Worm (Caenorhabditis elegans) whole organism, mixed stage, embryonic: ENCODE results near the gene M110.7.

ENCODE experiments used
- ceh-83 ChIP-seq: fragments of 200-800 bp; sonication (Bioruptor generic); optimal IDR thresholded peaks from 2 replicates; lab custom pipeline; 2018; ENCODE audit warnings: mild to moderate bottlenecking, missing genetic modification characterization, missing compliant biosample characterization
- ces-1 ChIP-seq: fragments of 150-350 bp; optimal IDR thresholded peaks from 2 replicates; lab custom pipeline; 2014; ENCODE audit warnings: missing biosample characterization, missing genetic modification reagents, missing genetic modification characterization
- ham-2 ChIP-seq: fragments of 200-800 bp; sonication (Bioruptor generic); optimal IDR thresholded peaks from 2 replicates; lab custom pipeline; 2018; ENCODE audit warnings: mild to moderate bottlenecking, missing genetic modification characterization, missing compliant biosample characterization
- lin-13 ChIP-seq: fragments of 150-350 bp; optimal IDR thresholded peaks from 2 replicates; lab custom pipeline; 2014; ENCODE audit warnings: missing biosample characterization, missing genetic modification characterization
- nhr-12 ChIP-seq: fragments of 150-350 bp; optimal IDR thresholded peaks from 2 replicates; lab custom pipeline; 2014; ENCODE audit warnings: missing biosample characterization, missing genetic modification characterization
- nhr-237 ChIP-seq: fragments of 150-350 bp; optimal IDR thresholded peaks from 2 replicates; lab custom pipeline; 2014; ENCODE audit warnings: missing biosample characterization, missing genetic modification characterization
- nhr-76 ChIP-seq: sonication (generic microtip); optimal IDR thresholded peaks from 2 replicates; lab custom pipeline; 2017; ENCODE audit warnings: missing biosample characterization, missing genetic modification characterization
- pha-4 ChIP-seq: fragments of 150-350 bp; optimal IDR thresholded peaks from 2 replicates; lab custom pipeline; 2018; ENCODE audit warnings: missing biosample characterization, missing genetic modification reagents, missing genetic modification characterization
- unc-62 ChIP-seq: fragments of 150-350 bp; optimal IDR thresholded peaks from 2 replicates; lab custom pipeline; 2014; ENCODE audit warnings: missing biosample characterization, missing genetic modification reagents, missing genetic modification characterization

DNA sequence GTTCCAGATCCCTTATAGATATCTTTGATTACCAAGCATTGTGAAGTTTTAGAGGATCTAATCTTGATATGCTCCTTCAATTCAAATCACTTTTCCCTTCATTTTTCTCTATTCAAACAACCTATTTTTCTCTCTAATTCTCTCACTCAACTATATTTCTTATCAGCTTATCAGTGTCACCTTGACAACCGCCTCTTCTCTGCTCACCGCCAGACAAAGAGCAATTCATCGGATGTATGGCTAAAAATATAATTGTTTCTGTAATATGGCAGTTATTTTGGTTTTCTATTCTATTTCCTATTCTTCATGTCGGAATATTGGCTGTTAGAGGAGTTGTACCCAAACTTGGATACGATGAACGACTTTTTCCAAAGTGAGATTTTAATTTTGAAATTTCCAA is 17.1 kb downstream of the M110.7 start:
- no peak for TF ChIP-seq ceh-83
- TF ChIP-seq unc-62 (GFP tag; lab: Kevin White, UChicago): no peak
- no peak for TF ChIP-seq nhr-237 (tag; lab: Kevin White, UChicago)
- no peak for TF ChIP-seq nhr-12 (tag; lab: Kevin White, UChicago)
- no peak for TF ChIP-seq ham-2 (GFP tag; lab: Kevin White, UChicago)
- TF ChIP-seq ces-1: no peak
- TF ChIP-seq lin-13 (tag; lab: Kevin White, UChicago): no peak
- no peak for TF ChIP-seq nhr-76 (tag; lab: Kevin White, UChicago)
- no peak for TF ChIP-seq pha-4
